Fruit fly (Drosophila melanogaster) S2 (cell line): ENCODE data around the gene CG7695.

Source experiments
- CG8478 ChIP-seq: fragments of >200 bp; optimal IDR thresholded peaks from 2 replicates; lab custom pipeline; 2018
- CTCF ChIP-seq, 2 experiments: fragments of >200 bp; optimal IDR thresholded peaks; 2 replicates each; lab custom pipeline; 2018

Gene CG7695

DNA sequence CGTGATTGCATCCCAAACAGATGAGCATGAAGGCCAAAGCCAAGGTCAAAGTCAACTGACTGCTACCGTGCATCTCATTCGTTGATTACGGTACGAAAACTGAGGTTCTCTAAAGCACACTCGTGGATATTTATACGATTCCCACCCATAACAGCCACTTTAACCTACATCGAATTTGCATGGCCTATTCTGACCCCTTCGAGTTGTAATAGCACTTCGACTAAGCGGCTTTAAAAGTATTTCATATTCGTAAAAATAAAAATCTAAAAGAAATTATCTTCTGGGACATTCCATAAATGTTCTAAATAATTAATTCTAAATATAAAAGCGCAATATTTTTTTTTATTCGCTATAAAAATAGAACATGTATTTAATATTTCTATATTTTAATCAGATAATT is at the start of gene CG7695:
CG7695 (minus strand) TSS at position 101 of the 400 bp plus-strand sequence.
- TF ChIP-seq CG8478 (lab: Kevin White, UChicago) (no peak), CTCF (optimal IDR thresholded peaks at IDR 0.05; lab: Kevin White, UChicago) (no peak)

DNA sequence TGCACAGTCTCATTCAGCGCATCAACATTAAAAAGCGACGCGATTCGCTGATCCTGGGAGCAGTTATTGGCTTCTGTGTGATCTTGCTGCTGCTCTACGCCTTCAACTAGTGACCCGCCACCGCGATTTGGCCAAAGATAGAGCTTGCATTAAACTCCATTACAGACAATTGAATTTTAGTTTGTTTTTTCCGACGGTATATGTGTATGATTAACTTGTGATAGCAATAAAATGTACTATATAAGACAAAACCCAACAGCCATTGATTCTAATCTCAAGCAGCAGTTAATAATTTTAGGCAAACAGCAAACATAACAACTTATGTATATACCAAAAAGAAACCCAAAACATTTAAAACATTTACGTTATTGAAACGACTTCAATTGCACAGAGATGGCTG is 47.8 kb upstream of the CG7695 start, which contains the start of gene CG31231:
CG31231 (plus strand) TSS at position 301 of the 400 bp plus-strand sequence.
- no peak for TF ChIP-seq CTCF (optimal IDR thresholded peaks at IDR 0.05; lab: Kevin White, UChicago)
- TF ChIP-seq CG8478 (lab: Kevin White, UChicago): no peak

DNA sequence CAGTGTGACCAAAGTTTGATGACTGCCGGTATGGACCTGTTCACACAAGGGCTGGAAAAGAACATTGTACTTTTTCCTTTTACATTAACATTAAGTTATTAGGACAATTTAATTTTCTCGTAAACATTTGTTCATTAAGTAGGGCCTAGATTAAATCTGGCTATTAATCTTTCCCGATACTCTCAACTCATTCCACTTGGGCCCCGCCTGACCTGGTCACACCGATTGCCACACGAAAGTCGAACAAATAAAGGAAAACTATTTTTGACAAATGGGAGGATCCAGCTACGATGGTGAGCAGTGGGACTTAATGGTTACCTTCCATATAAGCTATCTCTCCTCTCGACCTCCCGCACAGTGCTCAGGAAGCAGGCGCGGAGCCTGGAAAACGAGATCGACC is 46.2 kb upstream of the CG7695 start, which contains the start of the genes Cpsf73 and Gos28:
Cpsf73 (minus strand) TSS at position 28 of the 400 bp plus-strand sequence.
Gos28 (plus strand) TSS at position 214 of the 400 bp plus-strand sequence.
- peak in 1 of 2 experiments; percentile 18 for TF ChIP-seq CTCF (optimal IDR thresholded peaks at IDR 0.05; lab: Kevin White, UChicago)
- TF ChIP-seq CG8478 (lab: Kevin White, UChicago): no peak

DNA sequence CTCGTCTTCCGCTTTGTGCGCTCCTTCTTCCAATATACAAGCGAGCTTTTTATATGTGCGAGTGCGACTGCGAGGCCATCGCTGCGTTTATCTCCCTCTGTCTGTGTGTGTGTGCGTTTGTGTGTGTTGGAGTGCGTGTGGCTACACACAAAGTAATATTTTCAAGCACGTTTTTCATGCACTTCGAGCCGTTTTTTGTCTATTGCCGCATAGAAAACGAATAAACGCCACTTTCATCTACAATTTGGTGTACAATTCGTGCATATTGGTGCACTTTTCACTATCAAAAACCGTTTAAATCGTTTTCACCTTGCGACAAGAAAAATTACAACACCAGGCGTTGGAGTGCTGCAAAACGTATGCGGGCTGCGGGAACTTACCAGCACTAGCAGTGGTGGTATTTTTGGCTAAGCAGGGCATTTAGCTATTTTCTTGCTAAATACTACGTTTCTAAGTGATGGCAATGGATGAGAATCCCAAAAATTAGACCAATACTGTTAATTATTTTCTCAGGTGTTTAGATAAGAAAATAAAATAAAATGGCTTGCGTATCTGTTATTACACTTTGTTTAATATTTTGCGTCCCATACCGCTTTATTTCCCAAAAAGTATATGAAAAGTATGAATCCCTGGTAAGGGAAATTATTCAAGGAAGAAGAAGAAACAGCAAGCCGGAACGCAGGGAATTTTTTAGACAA is 41.8 kb upstream of the CG7695 start, which contains the start of the genes CG31224 and CstF64:
CG31224 (minus strand) TSS at position 365 of the 698 bp plus-strand sequence.
CstF64 (plus strand) TSS at position 674 of the 698 bp plus-strand sequence.
- TF ChIP-seq CTCF (optimal IDR thresholded peaks at IDR 0.05; lab: Kevin White, UChicago) (no peak), CG8478 (lab: Kevin White, UChicago) (no peak)

DNA sequence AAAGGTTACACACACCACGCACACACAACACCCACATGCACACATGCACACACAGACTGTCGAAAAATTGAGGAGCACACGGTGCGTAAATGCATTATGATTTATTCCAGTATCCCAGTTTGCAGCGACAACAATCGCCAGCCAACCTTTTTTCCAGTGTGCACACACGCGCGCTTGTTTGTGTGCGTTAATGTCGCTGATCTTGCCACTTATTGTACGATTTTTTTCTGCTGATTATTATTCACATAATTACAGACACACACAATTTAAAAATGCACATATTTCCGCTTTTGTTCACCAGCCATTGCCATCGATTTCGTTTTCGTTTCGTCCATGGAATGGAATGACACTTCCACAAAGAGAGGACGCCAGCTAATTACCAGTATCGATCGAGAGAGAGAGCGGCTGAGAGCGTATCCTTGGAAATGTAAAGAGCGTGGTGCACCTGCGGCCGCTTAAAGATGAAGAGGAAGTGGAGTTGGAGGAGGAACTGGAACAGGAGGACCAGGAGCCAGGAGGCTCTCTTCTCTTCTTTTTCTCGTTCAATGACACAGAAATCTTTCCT is 41.2 kb upstream of the CG7695 start:
- TF ChIP-seq CTCF (optimal IDR thresholded peaks at IDR 0.05; lab: Kevin White, UChicago): no peak
- no peak for TF ChIP-seq CG8478 (lab: Kevin White, UChicago)

DNA sequence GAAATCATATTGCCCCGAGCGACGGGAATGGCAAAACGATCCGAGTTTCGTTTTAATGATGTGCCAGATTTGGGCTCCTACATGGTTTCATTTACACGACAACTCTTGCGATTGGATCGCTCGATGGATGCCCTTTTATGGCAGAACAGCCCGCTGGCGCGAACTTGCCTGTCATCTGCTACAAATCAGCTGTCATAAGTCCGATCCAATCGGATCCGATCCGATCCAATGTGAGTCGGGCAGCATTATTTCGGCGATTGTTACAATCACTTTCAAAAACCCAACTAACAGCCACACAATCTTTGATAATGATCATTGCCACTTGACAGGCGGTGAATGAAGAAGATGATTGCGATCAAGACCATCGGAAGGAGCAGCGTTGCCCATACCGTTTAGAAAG is 26.3 kb upstream of the CG7695 start:
- TF ChIP-seq CTCF (optimal IDR thresholded peaks at IDR 0.05; lab: Kevin White, UChicago) (no peak), CG8478 (lab: Kevin White, UChicago) (no peak)

DNA sequence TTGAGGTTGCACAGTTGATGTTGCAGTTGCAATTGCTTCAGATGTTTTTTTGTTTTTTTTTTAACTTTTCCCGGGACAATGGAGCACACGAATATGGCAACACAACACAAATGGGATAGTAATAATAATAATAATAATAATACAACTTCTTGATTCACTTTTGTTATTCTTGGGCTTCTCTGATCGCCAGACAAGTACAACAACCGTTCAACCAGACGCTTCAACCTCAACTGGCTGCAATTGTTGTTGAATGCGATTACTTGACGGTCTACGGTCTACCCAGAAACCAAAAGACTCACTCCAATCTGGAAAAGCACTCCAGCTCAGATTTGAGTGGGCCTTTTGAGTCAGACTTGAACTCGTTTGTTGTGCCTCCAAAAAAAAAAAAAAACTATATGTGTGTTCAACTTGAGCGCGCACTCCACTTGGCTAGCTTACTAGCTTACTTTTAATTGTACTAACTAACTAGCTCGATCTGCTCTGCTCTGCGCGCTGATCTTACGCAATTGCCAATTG is 24.0 kb upstream of the CG7695 start, which contains the start of gene CG14301:
CG14301 (minus strand) TSS at position 216 of the 516 bp plus-strand sequence.
- TF ChIP-seq CTCF (optimal IDR thresholded peaks at IDR 0.05; lab: Kevin White, UChicago) (no peak), CG8478 (lab: Kevin White, UChicago) (no peak)

DNA sequence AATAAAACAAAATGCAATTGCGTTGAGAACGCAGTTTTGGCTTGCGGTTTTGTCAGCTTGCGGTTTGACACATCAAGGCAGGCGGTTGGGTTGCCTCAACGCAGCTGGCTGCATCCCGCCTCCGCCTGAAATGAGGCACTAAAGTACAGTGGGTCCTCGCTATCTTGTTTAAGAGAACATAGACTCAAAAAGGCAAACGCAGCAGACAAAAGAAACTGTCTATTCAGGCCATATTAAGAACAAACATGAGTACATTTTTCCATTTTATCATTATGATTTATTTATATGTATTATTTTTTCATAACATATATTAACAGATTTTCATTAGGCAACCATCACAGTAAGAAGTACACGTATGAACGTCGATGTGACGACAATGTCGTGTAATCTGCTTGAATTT is 22.4 kb upstream of the CG7695 start:
- TF ChIP-seq CTCF (optimal IDR thresholded peaks at IDR 0.05; lab: Kevin White, UChicago): no peak
- no peak for TF ChIP-seq CG8478 (lab: Kevin White, UChicago)

DNA sequence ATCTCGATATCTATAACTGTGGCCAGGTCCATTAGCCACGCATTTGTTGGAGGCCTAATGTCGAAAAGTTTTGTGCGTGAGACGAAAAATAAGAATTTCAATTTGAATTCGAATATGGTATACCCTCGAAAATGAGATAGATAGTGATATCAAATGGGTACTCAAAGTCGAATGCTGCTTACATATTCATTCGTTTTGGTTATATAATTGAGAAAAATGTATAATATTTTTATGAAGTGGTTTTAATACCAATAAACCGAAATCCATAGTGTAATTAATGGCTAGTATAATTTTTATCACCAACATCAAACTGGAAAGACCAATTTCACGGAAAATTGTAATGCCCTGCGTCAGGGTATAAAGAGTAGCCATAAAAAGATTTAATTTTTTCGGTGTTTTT is 15.8 kb upstream of the CG7695 start:
- no peak for TF ChIP-seq CTCF (optimal IDR thresholded peaks at IDR 0.05; lab: Kevin White, UChicago)
- no peak for TF ChIP-seq CG8478 (lab: Kevin White, UChicago)

DNA sequence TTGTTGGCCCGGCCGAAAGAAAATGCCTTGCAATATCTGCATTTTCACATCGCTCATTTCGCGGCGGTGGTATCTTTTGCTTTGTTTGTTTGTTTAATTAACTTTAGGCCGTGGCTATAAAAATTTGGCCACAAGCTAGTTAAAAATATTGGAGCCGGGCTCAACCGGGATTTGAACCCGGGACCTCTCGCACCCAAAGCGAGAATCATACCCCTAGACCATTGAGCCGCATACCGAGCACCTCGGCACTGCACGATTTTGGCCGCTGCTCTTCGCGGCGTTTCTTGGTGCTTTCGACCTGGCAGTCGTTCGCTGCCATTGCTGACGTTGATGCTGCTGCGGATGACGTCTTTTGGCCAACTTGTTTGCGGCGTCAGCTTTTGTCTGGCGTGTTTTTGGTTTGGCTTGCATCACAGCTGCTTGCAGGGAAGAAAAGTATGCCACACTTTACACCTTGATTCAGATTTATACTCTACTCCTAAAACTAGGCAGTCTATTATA is 11.1 kb upstream of the CG7695 start:
- TF ChIP-seq CG8478 (lab: Kevin White, UChicago): no peak
- TF ChIP-seq CTCF (optimal IDR thresholded peaks at IDR 0.05; lab: Kevin White, UChicago): no peak

DNA sequence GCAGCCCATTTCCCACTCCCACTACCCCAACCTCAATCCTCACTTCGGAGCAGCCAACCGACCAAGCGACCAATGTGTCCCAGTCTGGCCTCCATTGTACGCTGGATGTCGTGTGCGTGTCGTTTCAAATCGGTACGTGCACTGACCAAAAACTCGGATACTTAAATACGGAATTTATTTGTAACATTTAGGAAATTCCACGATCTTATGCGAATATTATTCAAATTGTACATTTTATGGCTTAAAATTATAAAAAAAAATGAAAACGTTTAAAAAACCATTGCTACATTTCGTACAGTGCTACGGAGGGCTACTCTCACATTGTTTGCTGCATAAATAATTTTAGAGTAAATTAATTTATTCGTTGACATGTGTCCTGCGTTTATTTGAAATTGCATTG is 7.2 kb upstream of the CG7695 start:
- TF ChIP-seq CG8478 (lab: Kevin White, UChicago) (no peak), CTCF (optimal IDR thresholded peaks at IDR 0.05; lab: Kevin White, UChicago) (no peak)

DNA sequence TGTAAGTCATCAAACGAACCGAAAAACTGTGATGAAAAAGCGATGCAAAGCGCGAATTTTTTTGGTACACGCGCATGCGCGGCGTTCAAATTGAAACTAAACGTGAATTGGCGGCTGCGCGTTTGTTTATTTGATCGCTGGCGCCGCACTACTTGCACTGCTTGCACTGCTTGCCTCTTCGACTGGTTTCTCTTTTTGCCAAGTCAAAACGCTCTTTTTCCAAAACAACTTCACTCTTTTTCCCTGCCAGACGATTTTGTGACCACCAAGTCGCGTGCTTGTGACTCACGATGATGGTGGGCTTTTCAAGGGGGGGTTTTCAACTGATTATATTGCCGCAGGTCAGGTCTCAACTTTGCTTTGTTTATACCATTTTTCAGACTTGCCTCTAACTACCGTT is 3.9 kb upstream of the CG7695 start, which contains the start of gene CG14304:
CG14304 (minus strand) TSS at position 98 of the 400 bp plus-strand sequence.
- TF ChIP-seq CTCF (optimal IDR thresholded peaks at IDR 0.05; lab: Kevin White, UChicago): peak; percentile 6 to 18
- TF ChIP-seq CG8478 (lab: Kevin White, UChicago): no peak

DNA sequence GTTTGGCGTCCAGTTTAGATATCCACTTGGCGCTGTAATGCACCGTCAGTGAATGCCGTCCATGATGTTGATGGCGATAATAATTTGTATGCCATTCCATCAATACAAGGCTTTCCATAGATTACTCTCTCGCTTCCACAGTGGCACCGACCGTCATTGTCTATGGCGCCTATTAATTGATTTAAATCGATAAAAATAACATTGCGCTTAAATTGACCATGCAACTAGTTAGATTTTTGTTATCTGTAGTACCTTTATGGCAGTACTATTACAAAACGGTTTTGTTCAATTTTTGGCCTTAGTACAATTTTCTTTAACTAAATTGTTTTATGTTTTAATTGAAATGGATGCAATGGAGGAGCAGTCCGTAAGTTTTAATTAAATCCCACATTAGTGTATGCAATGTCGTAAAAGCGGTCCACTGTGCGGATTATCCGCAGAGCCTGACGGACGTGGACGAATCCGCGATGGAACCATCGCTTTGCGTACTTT is 2.2 kb upstream of the CG7695 start:
- TF ChIP-seq CTCF (optimal IDR thresholded peaks at IDR 0.05; lab: Kevin White, UChicago) (no peak), CG8478 (lab: Kevin White, UChicago) (no peak)

DNA sequence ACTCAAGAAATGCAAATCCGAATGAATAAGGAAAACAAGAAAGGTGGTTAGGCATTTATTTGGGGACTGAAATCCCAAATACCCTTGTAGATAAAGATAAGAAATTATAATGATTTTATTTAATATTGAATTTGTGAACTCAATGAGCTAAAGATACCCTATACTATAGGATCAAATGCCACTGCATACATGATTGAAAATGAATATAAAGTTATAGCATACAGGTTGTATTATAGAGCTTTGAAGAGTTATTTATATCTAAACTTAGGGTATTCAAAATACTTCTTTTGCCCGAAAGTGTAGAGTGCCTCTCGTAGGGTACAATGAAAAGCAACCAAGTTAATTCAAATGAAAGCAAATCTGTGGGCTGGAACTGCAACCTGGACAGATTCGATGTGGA is 1.3 kb downstream of the CG7695 start:
- no peak for TF ChIP-seq CG8478 (lab: Kevin White, UChicago)
- TF ChIP-seq CTCF (optimal IDR thresholded peaks at IDR 0.05; lab: Kevin White, UChicago): no peak
